Worm (Caenorhabditis elegans) whole organism, L4/young adult: ENCODE data around the gene pak-2.

Experiments used
- W03F9.2 ChIP-seq: fragments of 150-350 bp; optimal IDR thresholded peaks from 2 replicates; lab custom pipeline; 2014; ENCODE audit warnings: missing biosample characterization, missing genetic modification characterization
- him-1 ChIP-seq: sonication (generic microtip); optimal IDR thresholded peaks from 2 replicates; lab custom pipeline; 2016; ENCODE audit warnings: missing genotype, missing genetic modification reagents, missing genetic modification characterization, missing compliant biosample characterization

DNA sequence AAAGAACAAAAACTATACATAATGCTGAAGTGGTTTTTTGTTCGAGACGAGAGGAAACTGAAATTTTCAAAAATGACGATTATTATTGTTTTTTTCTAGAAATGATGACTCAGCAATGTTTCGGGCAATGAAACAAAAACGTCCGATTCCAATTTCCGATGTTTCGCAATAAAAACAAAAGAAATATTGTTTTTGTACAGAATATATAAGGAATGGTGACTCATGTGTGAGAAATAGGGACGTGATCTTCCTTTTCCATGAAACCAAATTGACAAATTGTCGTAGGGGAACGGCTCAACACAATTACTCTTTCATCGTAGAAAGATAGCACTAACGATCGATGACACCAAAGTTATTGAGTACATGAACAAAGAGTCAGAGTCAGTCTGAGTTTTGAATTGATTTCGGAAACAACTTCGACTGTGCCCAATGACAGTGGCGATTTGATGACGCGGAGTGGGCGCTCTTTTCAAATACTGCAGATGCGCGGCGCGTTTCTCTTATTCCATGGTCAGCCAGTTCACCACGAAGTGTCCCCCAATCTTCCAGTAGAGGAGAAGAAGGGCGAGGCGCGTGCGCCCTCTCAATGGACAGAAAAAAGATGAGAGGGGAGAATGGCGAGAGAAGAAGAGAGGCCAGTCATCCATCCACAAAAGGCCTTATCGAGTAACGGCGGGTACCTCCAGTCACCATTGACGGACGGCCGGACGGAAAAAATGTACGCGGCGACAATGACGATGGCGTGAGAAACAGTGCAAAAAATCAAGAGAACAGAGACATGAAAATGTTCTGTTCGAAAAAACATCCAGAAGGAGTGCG, 36.2 kb upstream of the pak-2 start:
- TF ChIP-seq him-1 (no peak), W03F9.2 (tag; lab: Kevin White, UChicago) (no peak)
